Fruit fly (Drosophila melanogaster) whole organism, prepupa: ENCODE measurements around the gene eIF4A.

Source experiments
- Blimp-1 ChIP-seq: fragments of 200-800 bp; sonication (Bioruptor generic); optimal IDR thresholded peaks from 3 replicates; lab custom pipeline; 2017; ENCODE audit warnings: missing biosample characterization, missing genetic modification characterization, mild to moderate bottlenecking, moderate library complexity, missing genetic modification reagents
- CG10631 ChIP-seq: fragments of 200-800 bp; sonication (Bioruptor generic); optimal IDR thresholded peaks from 2 replicates; lab custom pipeline; 2016; ENCODE audit warnings: missing biosample characterization, missing genetic modification characterization
- CG10669 ChIP-seq: fragments of 200-800 bp; sonication (Bioruptor generic); optimal IDR thresholded peaks from 3 replicates; lab custom pipeline; 2018; ENCODE audit warnings: missing biosample characterization, mild to moderate bottlenecking, missing genetic modification characterization, moderate library complexity
- CG11294 ChIP-seq: fragments of 200-800 bp; sonication (Bioruptor generic); IDR thresholded peaks from 2 replicates; pipeline ENCODE4 v1.3.6; 2022; ENCODE audit warnings: missing biosample characterization, missing genetic modification characterization
- CG11762 ChIP-seq: fragments of 200-800 bp; sonication (Bioruptor generic); optimal IDR thresholded peaks from 3 replicates; lab custom pipeline; 2016; ENCODE audit warnings: missing biosample characterization, missing genetic modification characterization; ENCODE audit not compliant: insufficient read depth
- CG11902 ChIP-seq: fragments of 200-800 bp; sonication (Bioruptor generic); optimal IDR thresholded peaks from 3 replicates; lab custom pipeline; 2016; ENCODE audit warnings: missing biosample characterization, missing genetic modification characterization
- CG1621 ChIP-seq: fragments of 200-800 bp; sonication (Bioruptor generic); optimal IDR thresholded peaks from 3 replicates; lab custom pipeline; 2018; ENCODE audit warnings: missing biosample characterization, mild to moderate bottlenecking, missing genetic modification characterization
- CG16779 ChIP-seq: fragments of 200-800 bp; sonication (Bioruptor generic); optimal IDR thresholded peaks from 3 replicates; lab custom pipeline; 2017; ENCODE audit warnings: missing biosample characterization, mild to moderate bottlenecking, missing genetic modification characterization
- CG3032 ChIP-seq: fragments of 200-800 bp; optimal IDR thresholded peaks from 2 replicates; lab custom pipeline; 2019; ENCODE audit warnings: missing biosample characterization, mild to moderate bottlenecking, missing genetic modification characterization, moderate library complexity
- CG31627 ChIP-seq: fragments of 200-800 bp; sonication (Bioruptor generic); optimal IDR thresholded peaks from 3 replicates; lab custom pipeline; 2016; ENCODE audit warnings: missing biosample characterization, missing genetic modification characterization
- CG32006 ChIP-seq: fragments of 200-800 bp; sonication (Bioruptor generic); optimal IDR thresholded peaks from 3 replicates; lab custom pipeline; 2017; ENCODE audit warnings: missing biosample characterization, mild to moderate bottlenecking, missing genetic modification characterization
- CG34406 ChIP-seq: fragments of 200-800 bp; sonication (Bioruptor generic); optimal IDR thresholded peaks from 3 replicates; lab custom pipeline; 2016; ENCODE audit warnings: missing biosample characterization, missing genetic modification characterization
- CG3919 ChIP-seq: fragments of 200-800 bp; sonication (Bioruptor generic); optimal IDR thresholded peaks from 3 replicates; lab custom pipeline; 2016; ENCODE audit warnings: missing biosample characterization, missing genetic modification characterization
- CG4318 ChIP-seq: fragments of 200-800 bp; sonication (Bioruptor generic); optimal IDR thresholded peaks from 3 replicates; lab custom pipeline; 2017; ENCODE audit warnings: missing biosample characterization, mild to moderate bottlenecking, missing genetic modification characterization
- CG6163 ChIP-seq: fragments of 200-800 bp; sonication (Bioruptor generic); IDR thresholded peaks from 3 replicates; pipeline ENCODE4 v1.3.6; 2022; ENCODE audit warnings: missing biosample characterization, missing genetic modification characterization
- CG6276 ChIP-seq: fragments of 200-800 bp; sonication (Bioruptor generic); optimal IDR thresholded peaks from 2 replicates; lab custom pipeline; 2017; ENCODE audit warnings: missing biosample characterization, mild to moderate bottlenecking, missing genetic modification characterization
- CG6792 ChIP-seq: fragments of 200-800 bp; sonication (Bioruptor generic); optimal IDR thresholded peaks from 3 replicates; lab custom pipeline; 2016; ENCODE audit warnings: missing biosample characterization, missing genetic modification characterization
- CG6808 ChIP-seq: fragments of 200-800 bp; sonication (Bioruptor generic); optimal IDR thresholded peaks from 3 replicates; lab custom pipeline; 2017; ENCODE audit warnings: missing biosample characterization, missing genetic modification characterization, mild to moderate bottlenecking, moderate library complexity, missing genetic modification reagents
- CG6854 ChIP-seq: fragments of 200-800 bp; sonication (Bioruptor generic); optimal IDR thresholded peaks from 2 replicates; lab custom pipeline; 2017; ENCODE audit warnings: missing biosample characterization, mild to moderate bottlenecking, missing genetic modification characterization
- CG8119 ChIP-seq: fragments of 200-800 bp; sonication (Bioruptor generic); IDR thresholded peaks from 3 replicates; pipeline ENCODE4 v1.3.6; 2022; ENCODE audit warnings: missing biosample characterization, missing genetic modification characterization
- CG8632 ChIP-seq: fragments of 200-800 bp; sonication (Bioruptor generic); optimal IDR thresholded peaks from 3 replicates; lab custom pipeline; 2016; ENCODE audit warnings: missing biosample characterization, missing genetic modification characterization
- Eip75B ChIP-seq: fragments of 200-800 bp; sonication (Bioruptor generic); optimal IDR thresholded peaks from 3 replicates; lab custom pipeline; 2016; ENCODE audit warnings: missing biosample characterization, missing genetic modification characterization
- Eip78C ChIP-seq: fragments of 200-800 bp; sonication (Bioruptor generic); peaks from one replicate; lab custom pipeline; 2016; ENCODE audit warnings: missing biosample characterization, missing genetic modification characterization
- Ets21C ChIP-seq: fragments of 200-800 bp; sonication (Bioruptor generic); optimal IDR thresholded peaks from 3 replicates; lab custom pipeline; 2016; ENCODE audit warnings: missing biosample characterization, missing genetic modification characterization
- Ets96B ChIP-seq: fragments of 200-800 bp; optimal IDR thresholded peaks from 2 replicates; lab custom pipeline; 2019; ENCODE audit warnings: missing biosample characterization, mild to moderate bottlenecking, missing genetic modification characterization, moderate library complexity
- Hr38 ChIP-seq: sonication (Bioruptor generic); optimal IDR thresholded peaks from 2 replicates; lab custom pipeline; 2016; ENCODE audit warnings: missing biosample characterization, missing genetic modification characterization
- Hr39 ChIP-seq: fragments of 200-800 bp; sonication (Bioruptor generic); optimal IDR thresholded peaks from 2 replicates; lab custom pipeline; 2016; ENCODE audit warnings: missing biosample characterization, missing genetic modification characterization
- Hr4 ChIP-seq: fragments of 200-800 bp; sonication (Bioruptor generic); optimal IDR thresholded peaks from 3 replicates; lab custom pipeline; 2016; ENCODE audit warnings: missing biosample characterization, missing genetic modification characterization
- Lpt ChIP-seq: fragments of 200-800 bp; sonication (Bioruptor generic); optimal IDR thresholded peaks from 3 replicates; lab custom pipeline; 2016; ENCODE audit warnings: missing biosample characterization, missing genetic modification characterization
- Met ChIP-seq: fragments of 200-800 bp; sonication (Bioruptor generic); optimal IDR thresholded peaks from 3 replicates; lab custom pipeline; 2016; ENCODE audit warnings: missing biosample characterization, missing genetic modification characterization
- Smox ChIP-seq: fragments of 200-800 bp; sonication (Bioruptor generic); optimal IDR thresholded peaks from 3 replicates; lab custom pipeline; 2016; ENCODE audit warnings: missing biosample characterization, missing genetic modification characterization
- Sox102F ChIP-seq: fragments of 200-800 bp; sonication (Bioruptor generic); optimal IDR thresholded peaks from 2 replicates; lab custom pipeline; 2016; ENCODE audit warnings: missing biosample characterization, mild to moderate bottlenecking, missing genetic modification characterization
- Sox15 ChIP-seq: fragments of 200-800 bp; sonication (Bioruptor generic); optimal IDR thresholded peaks from 3 replicates; lab custom pipeline; 2016; ENCODE audit warnings: missing biosample characterization, missing genetic modification characterization
- achi ChIP-seq: fragments of 200-800 bp; sonication (Bioruptor generic); optimal IDR thresholded peaks from 3 replicates; lab custom pipeline; 2016; ENCODE audit warnings: missing biosample characterization, missing genetic modification characterization
- acj6 ChIP-seq: fragments of 200-800 bp; sonication (Bioruptor generic); optimal IDR thresholded peaks from 3 replicates; lab custom pipeline; 2016; ENCODE audit warnings: missing biosample characterization, missing genetic modification characterization
- cyc ChIP-seq: fragments of 200-800 bp; sonication (Bioruptor generic); optimal IDR thresholded peaks from 3 replicates; lab custom pipeline; 2016; ENCODE audit warnings: missing biosample characterization, missing genetic modification characterization
- dac ChIP-seq: fragments of 200-800 bp; sonication (Bioruptor generic); optimal IDR thresholded peaks from 2 replicates; lab custom pipeline; 2017; ENCODE audit warnings: missing biosample characterization, mild to moderate bottlenecking, missing genetic modification characterization
- dsx ChIP-seq: fragments of 200-800 bp; optimal IDR thresholded peaks from 3 replicates; lab custom pipeline; 2019; ENCODE audit warnings: missing biosample characterization, mild to moderate bottlenecking, missing genetic modification characterization, moderate library complexity; ENCODE audit not compliant: poor library complexity, severe bottlenecking
- eg ChIP-seq: fragments of 200-800 bp; sonication (Bioruptor generic); IDR thresholded peaks from 3 replicates; pipeline ENCODE4 v1.3.6; 2022; ENCODE audit warnings: missing biosample characterization, missing genetic modification characterization
- esn ChIP-seq: fragments of 200-800 bp; sonication (Bioruptor generic); optimal IDR thresholded peaks from 2 replicates; lab custom pipeline; 2016; ENCODE audit warnings: missing biosample characterization, mild to moderate bottlenecking, missing genetic modification characterization, moderate library complexity
- fd59A ChIP-seq: fragments of 200-800 bp; sonication (Bioruptor generic); optimal IDR thresholded peaks from 2 replicates; lab custom pipeline; 2017; ENCODE audit warnings: missing biosample characterization, mild to moderate bottlenecking, missing genetic modification characterization, missing genetic modification reagents
- fkh ChIP-seq: fragments of 200-800 bp; sonication (Bioruptor generic); optimal IDR thresholded peaks from 3 replicates; lab custom pipeline; 2017; ENCODE audit warnings: missing biosample characterization, mild to moderate bottlenecking, missing genetic modification characterization, moderate library complexity
- lz ChIP-seq: fragments of 200-800 bp; sonication (Bioruptor generic); optimal IDR thresholded peaks from 3 replicates; lab custom pipeline; 2016; ENCODE audit warnings: missing biosample characterization, missing genetic modification characterization
- net ChIP-seq: fragments of 200-800 bp; sonication (Bioruptor generic); optimal IDR thresholded peaks from 3 replicates; lab custom pipeline; 2016; ENCODE audit warnings: missing biosample characterization, missing genetic modification characterization
- pdm3 ChIP-seq: fragments of 200-800 bp; sonication (Bioruptor generic); optimal IDR thresholded peaks from 3 replicates; lab custom pipeline; 2016; ENCODE audit warnings: missing biosample characterization, missing genetic modification characterization
- salr ChIP-seq, 2 experiments: fragments of 200-800 bp; sonication (Bioruptor generic); optimal IDR thresholded peaks; 3 replicates each; lab custom pipeline; 2016 to 2018; ENCODE audit warnings: missing biosample characterization in 2 of 2, missing genetic modification characterization in 2 of 2, mild to moderate bottlenecking in 1 of 2
- ss ChIP-seq, 2 experiments: fragments of 200-800 bp; sonication (Bioruptor generic); optimal IDR thresholded peaks; 2 replicates in 1 of 2; 3 replicates in 1 of 2; lab custom pipeline; 2017 to 2018; ENCODE audit warnings: mild to moderate bottlenecking in 2 of 2, missing biosample characterization in 2 of 2, missing genetic modification characterization in 2 of 2, moderate library complexity in 1 of 2
- svp ChIP-seq: fragments of 200-800 bp; sonication (Bioruptor generic); peaks from one replicate; lab custom pipeline; 2016; ENCODE audit warnings: missing biosample characterization, missing genetic modification characterization
- topi ChIP-seq: fragments of 200-800 bp; sonication (Bioruptor generic); optimal IDR thresholded peaks from 3 replicates; lab custom pipeline; 2016; ENCODE audit warnings: missing biosample characterization, missing genetic modification characterization
- vri ChIP-seq: fragments of 200-800 bp; sonication (Bioruptor generic); optimal IDR thresholded peaks from 3 replicates; lab custom pipeline; 2016; ENCODE audit warnings: missing biosample characterization, mild to moderate bottlenecking, missing genetic modification characterization

The eIF4A gene

DNA sequence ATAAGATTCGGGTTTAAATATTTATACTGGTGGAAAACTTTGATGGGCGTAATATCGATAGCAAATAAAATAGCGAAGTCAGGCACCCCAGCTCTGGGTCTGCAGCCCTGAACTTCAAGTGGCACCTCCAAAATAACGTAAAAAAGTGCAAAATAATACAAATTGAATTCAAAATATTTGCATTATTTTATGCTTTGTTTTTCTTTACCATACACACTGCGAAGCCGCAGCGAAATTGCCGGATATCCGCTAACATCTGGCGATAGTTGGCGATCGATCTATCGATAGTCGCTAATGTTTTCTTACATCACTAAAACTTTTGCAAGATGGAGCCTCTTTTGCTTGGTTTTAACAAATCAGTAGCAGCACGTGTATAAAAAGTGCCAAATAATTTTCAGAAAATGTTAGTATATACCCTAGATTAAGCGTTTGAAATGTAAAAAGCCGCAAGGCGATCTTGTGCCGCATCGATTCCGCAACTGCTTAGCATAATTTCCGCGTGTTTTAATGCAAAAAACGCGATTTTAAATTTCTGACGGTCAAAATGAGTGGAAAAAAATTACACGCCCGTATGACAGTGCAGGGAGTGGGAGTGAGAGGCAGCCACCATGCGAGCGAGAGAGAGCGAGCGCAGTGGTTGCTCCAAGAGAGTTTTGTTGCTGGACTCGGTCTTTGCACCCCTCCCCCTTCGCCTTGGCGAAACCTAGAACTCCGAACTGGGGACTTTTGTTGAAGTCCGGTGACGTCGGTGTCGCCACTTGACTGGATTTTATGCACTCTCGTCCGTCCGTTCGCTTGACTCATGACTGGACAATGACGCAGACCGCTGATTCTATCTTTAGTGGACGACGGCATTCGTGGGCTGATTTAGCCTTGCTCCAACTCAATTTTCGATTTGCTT lies at the start of gene eIF4A:
TSS of gene eIF4A (plus strand) at position 332 of the 901 bp plus-strand sequence.
- TF ChIP-seq CG11902 (GFP tag; lab: Kevin White, UChicago): no peak
- no peak for TF ChIP-seq pdm3 (GFP tag; lab: Kevin White, UChicago)
- TF ChIP-seq CG34406 (GFP tag; lab: Kevin White, UChicago): no peak
- TF ChIP-seq Ets21C (GFP tag; lab: Kevin White, UChicago): no peak
- TF ChIP-seq vri (GFP tag; lab: Kevin White, UChicago): no peak
- no peak for TF ChIP-seq Hr38 (GFP tag; lab: Kevin White, UChicago)
- peak; percentile 0 for TF ChIP-seq CG31627 (GFP tag; lab: Kevin White, UChicago)
- no peak for TF ChIP-seq dsx (GFP tag; lab: Kevin White, UChicago)
- TF ChIP-seq Sox102F: no peak
- no peak for TF ChIP-seq Hr4
- TF ChIP-seq topi (GFP tag; lab: Kevin White, UChicago): peak; percentile 8
- no peak for TF ChIP-seq esn (GFP tag; lab: Kevin White, UChicago)
- no peak for TF ChIP-seq CG10669 (GFP tag; lab: Kevin White, UChicago)
- peak in 1 of 2 experiments; percentile 12 for TF ChIP-seq ss (GFP tag; optimal IDR thresholded peaks at IDR 0.05; lab: Kevin White, UChicago)
- TF ChIP-seq Eip78C (GFP tag; lab: Kevin White, UChicago): peak; percentile 64
- peak; percentile 1 for TF ChIP-seq lz (GFP tag; lab: Kevin White, UChicago)
- no peak for TF ChIP-seq CG8632 (GFP tag; lab: Kevin White, UChicago)
- TF ChIP-seq achi (GFP tag; lab: Kevin White, UChicago): peak; percentile 35
- no peak for TF ChIP-seq eg (GFP tag; lab: Robert Waterston, UW)
- no peak for TF ChIP-seq CG6854 (GFP tag; lab: Kevin White, UChicago)
- TF ChIP-seq svp (GFP tag; lab: Kevin White, UChicago): peak; percentile 43
- no peak for TF ChIP-seq CG6792 (GFP tag; lab: Kevin White, UChicago)
- no peak for TF ChIP-seq CG10631 (GFP tag; lab: Kevin White, UChicago)
- peak in 1 of 2 experiments; percentile 7 for TF ChIP-seq salr (GFP tag; optimal IDR thresholded peaks at IDR 0.05; lab: Kevin White, UChicago)
- peak; percentile 49 for TF ChIP-seq CG16779 (tag; lab: Kevin White, UChicago)
- no peak for TF ChIP-seq Sox15 (GFP tag; lab: Kevin White, UChicago)
- TF ChIP-seq CG3919: peak; percentile 15
- no peak for TF ChIP-seq CG32006 (GFP tag; lab: Kevin White, UChicago)
- TF ChIP-seq CG11762 (GFP tag; lab: Kevin White, UChicago): no peak
- TF ChIP-seq Met: no peak
- no peak for TF ChIP-seq CG6276 (GFP tag; lab: Kevin White, UChicago)
- TF ChIP-seq cyc (GFP tag; lab: Kevin White, UChicago): no peak
- TF ChIP-seq Smox (GFP tag; lab: Kevin White, UChicago): no peak
- TF ChIP-seq CG3032 (tag; lab: Kevin White, UChicago): peak; percentile 24
- no peak for TF ChIP-seq Blimp-1 (GFP tag; lab: Kevin White, UChicago)
- TF ChIP-seq CG8119: no peak
- no peak for TF ChIP-seq CG1621
- no peak for TF ChIP-seq CG4318 (GFP tag; lab: Kevin White, UChicago)
- TF ChIP-seq fd59A (GFP tag; lab: Kevin White, UChicago): no peak
- TF ChIP-seq Lpt: no peak
- TF ChIP-seq dac (GFP tag; lab: Kevin White, UChicago): no peak
- TF ChIP-seq CG11294 (GFP tag; lab: Robert Waterston, UW): no peak
- TF ChIP-seq CG6163 (GFP tag; lab: Robert Waterston, UW): no peak
- TF ChIP-seq CG6808 (GFP tag; lab: Kevin White, UChicago): peak; percentile 28
- TF ChIP-seq Hr39 (GFP tag; lab: Kevin White, UChicago): no peak
- TF ChIP-seq Eip75B: no peak
- TF ChIP-seq acj6 (GFP tag; lab: Kevin White, UChicago): no peak
- no peak for TF ChIP-seq Ets96B
- TF ChIP-seq fkh: peak; percentile 93
- no peak for TF ChIP-seq net (GFP tag; lab: Kevin White, UChicago)
